Worm (Caenorhabditis elegans): ENCODE measurements around the gene F36H5.18.

F36H5.18 gene

ce11 chrII:1787208-1787607 is 27.5 kb downstream of the F36H5.18 start:
- TF ChIP-seq hlh-15 (tag; optimal IDR thresholded peaks at IDR 0.05), result no peak
- TF ChIP-seq npax-4 (tag; optimal IDR thresholded peaks at IDR 0.05), result no peak
- no peak for TF ChIP-seq F13H6.1 (tag; optimal IDR thresholded peaks at IDR 0.05)
- TF ChIP-seq ceh-9 (tag; optimal IDR thresholded peaks at IDR 0.05), result no peak
- TF ChIP-seq sox-4 (tag; optimal IDR thresholded peaks at IDR 0.05), result no peak
- TF ChIP-seq fax-1 (tag; optimal IDR thresholded peaks at IDR 0.05), result no peak
- no peak for TF ChIP-seq ttx-3 (tag; optimal IDR thresholded peaks at IDR 0.05)
- TF ChIP-seq elt-2 (tag; optimal IDR thresholded peaks at IDR 0.05), result no peak
- TF ChIP-seq odd-2 (tag; optimal IDR thresholded peaks at IDR 0.05), result no peak
- no peak for TF ChIP-seq Y22D7AL.16 (tag; optimal IDR thresholded peaks at IDR 0.05)
- TF ChIP-seq dmd-4 (tag; optimal IDR thresholded peaks at IDR 0.05; ENCODE audit: borderline replicate concordance), result no peak
- no peak for TF ChIP-seq hlh-13 (GFP tag; optimal IDR thresholded peaks at IDR 0.05)
- TF ChIP-seq nhr-232 (tag; optimal IDR thresholded peaks at IDR 0.05), result no peak
- TF ChIP-seq ceh-31 (tag; optimal IDR thresholded peaks at IDR 0.05), result no peak
- TF ChIP-seq hlh-6 (tag; optimal IDR thresholded peaks at IDR 0.05), result no peak
- TF ChIP-seq hlh-30 (tag; optimal IDR thresholded peaks at IDR 0.05; ENCODE audit: insufficient read depth), result no peak
- TF ChIP-seq pha-2 (tag; optimal IDR thresholded peaks at IDR 0.05), result no peak
- TF ChIP-seq madf-2 (tag; optimal IDR thresholded peaks at IDR 0.05), result no peak
- TF ChIP-seq ceh-24 (tag; optimal IDR thresholded peaks at IDR 0.05), result no peak

- TF ChIP-seq hlh-15 (tag; optimal IDR thresholded peaks at IDR 0.05) (no peak), ceh-30 (tag; optimal IDR thresholded peaks at IDR 0.05) (no peak), zip-5 (tag; optimal IDR thresholded peaks at IDR 0.05) (no peak), ceh-9 (tag; optimal IDR thresholded peaks at IDR 0.05) (no peak), ceh-24 (tag; optimal IDR thresholded peaks at IDR 0.05) (no peak), T23F11.4 (GFP tag; optimal IDR thresholded peaks at IDR 0.05) (no peak), npax-4 (tag; optimal IDR thresholded peaks at IDR 0.05) (no peak), odd-2 (tag; optimal IDR thresholded peaks at IDR 0.05) (no peak), C38D4.7 (GFP tag; optimal IDR thresholded peaks at IDR 0.05) (no peak), fkh-6 (tag; optimal IDR thresholded peaks at IDR 0.05) (no peak), ets-4 (tag; optimal IDR thresholded peaks at IDR 0.05) (no peak), hlh-30 (tag; optimal IDR thresholded peaks at IDR 0.05; ENCODE audit: insufficient read depth) (no peak), madf-2 (tag; optimal IDR thresholded peaks at IDR 0.05) (no peak), ceh-6 (GFP tag; optimal IDR thresholded peaks at IDR 0.05) (no peak), pha-4 (tag; optimal IDR thresholded peaks at IDR 0.05) (no peak), ceh-31 (tag; optimal IDR thresholded peaks at IDR 0.05) (no peak), K09A11.1 (tag; optimal IDR thresholded peaks at IDR 0.05; ENCODE audit: insufficient read depth) (no peak), pqm-1 (tag; optimal IDR thresholded peaks at IDR 0.05) (no peak), fax-1 (tag; optimal IDR thresholded peaks at IDR 0.05) (no peak), lim-6 (tag; optimal IDR thresholded peaks at IDR 0.05) (no peak)
Observed at ce11 chrII:1788087-1788486, 28.4 kb downstream of the F36H5.18 start, which contains the start of the genes C08F1.6 and fbxb-13. Gene C08F1.6, minus strand, starts transcription at chrII:1788187. Gene fbxb-13, plus strand, starts transcription at chrII:1788277.

DNA sequence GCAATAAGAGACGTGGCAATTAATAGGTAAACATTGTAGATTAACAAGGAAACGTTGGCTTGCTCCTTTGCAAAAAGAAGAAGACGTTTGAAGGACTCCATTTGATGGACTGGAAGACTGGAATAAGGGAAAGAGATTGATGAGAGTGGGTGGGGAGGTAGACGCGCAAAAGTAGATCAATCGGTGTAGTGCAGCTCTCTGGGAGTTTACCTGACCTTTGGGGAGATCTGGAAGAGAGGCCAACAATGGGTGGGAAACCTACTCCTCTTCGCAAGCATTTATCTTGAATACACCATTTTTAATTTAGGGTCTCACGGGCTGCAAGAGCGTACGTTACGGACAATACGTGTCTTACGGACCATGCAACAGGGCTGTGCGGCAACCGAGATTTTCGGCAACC is 46.7 kb downstream of the F36H5.18 start, which contains the start of gene C08F1.12:
C08F1.12 (minus strand) TSS at position 101 of the 400 bp plus-strand sequence.
- TF ChIP-seq ceh-48 (tag; optimal IDR thresholded peaks at IDR 0.05), result no peak
- no peak for TF ChIP-seq hlh-6 (tag; optimal IDR thresholded peaks at IDR 0.05)
- no peak for TF ChIP-seq pros-1 (tag; optimal IDR thresholded peaks at IDR 0.05)
- TF ChIP-seq nfya-1 (tag; optimal IDR thresholded peaks at IDR 0.05), result no peak
- no peak for TF ChIP-seq ceh-34 (tag; optimal IDR thresholded peaks at IDR 0.05)

DNA sequence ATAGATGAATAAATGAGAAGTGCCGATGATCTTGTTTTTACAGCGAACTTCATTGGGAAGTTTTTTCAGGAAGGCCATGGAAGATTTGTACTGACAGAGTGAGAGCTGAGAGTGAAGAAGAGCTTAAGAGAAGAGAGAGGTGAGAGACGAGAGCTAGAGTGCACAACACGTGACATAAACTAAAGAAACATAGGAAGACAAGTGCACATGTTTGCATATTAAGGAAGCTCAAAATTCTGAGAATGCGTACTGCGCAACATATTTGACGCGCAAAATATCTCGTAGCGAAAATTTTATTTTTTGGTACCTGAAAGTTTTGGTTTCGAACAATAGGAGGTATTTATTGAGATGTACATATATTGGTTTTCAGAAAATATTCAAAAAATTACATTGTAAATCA is 48.5 kb downstream of the F36H5.18 start, which contains the start of gene C08F1.8:
C08F1.8 (minus strand) TSS at position 101 of the 400 bp plus-strand sequence.
- TF ChIP-seq hlh-30 (tag; optimal IDR thresholded peaks at IDR 0.05; ENCODE audit: insufficient read depth) (peak; percentile 42), K09A11.1 (tag; optimal IDR thresholded peaks at IDR 0.05; ENCODE audit: insufficient read depth) (no peak), ceh-22 (tag; optimal IDR thresholded peaks at IDR 0.05) (no peak)

All from whole organism, late embryonic.